Fruit fly (Drosophila melanogaster) whole organism, embryonic: ENCODE results near the gene Spx.
A peak's percentile ranks its signal among the peaks of the same experiment; 100 is the strongest.

Experiments
- Aef1 ChIP-seq: fragments of 200-800 bp; sonication (Bioruptor generic); IDR thresholded peaks from 3 replicates; pipeline ENCODE4 v1.3.6; 2022; ENCODE audit warnings: missing biosample characterization, missing genetic modification characterization
- Asciz ChIP-seq: fragments of 200-800 bp; sonication (Bioruptor generic); optimal IDR thresholded peaks from 2 replicates; lab custom pipeline; 2017; ENCODE audit warnings: missing biosample characterization, mild to moderate bottlenecking, missing genetic modification characterization, missing genetic modification reagents
- Atf-2 ChIP-seq: fragments of 200-800 bp; sonication (Bioruptor generic); optimal IDR thresholded peaks from 2 replicates; lab custom pipeline; 2016; ENCODE audit warnings: missing biosample characterization, missing genetic modification characterization
- Bgb ChIP-seq: fragments of 200-800 bp; sonication (Bioruptor generic); IDR thresholded peaks from 2 replicates; pipeline ENCODE4 v1.3.6; 2022; ENCODE audit warnings: missing biosample characterization, missing genetic modification characterization; ENCODE audit not compliant: partially characterized antibody
- CG10274 ChIP-seq: fragments of 200-800 bp; sonication (Bioruptor generic); optimal IDR thresholded peaks from 3 replicates; lab custom pipeline; 2017; ENCODE audit warnings: missing biosample characterization, mild to moderate bottlenecking, missing genetic modification characterization
- CG10959 ChIP-seq: fragments of 200-800 bp; sonication (Bioruptor generic); IDR thresholded peaks from 2 replicates; pipeline ENCODE4 v1.3.6; 2022; ENCODE audit warnings: missing biosample characterization, missing genetic modification characterization
- CG11456 ChIP-seq: fragments of 200-800 bp; sonication (Bioruptor generic); IDR thresholded peaks from 3 replicates; pipeline ENCODE4 v1.3.6; 2022; ENCODE audit warnings: missing biosample characterization, missing genetic modification characterization
- CG11560 ChIP-seq: fragments of 200-800 bp; sonication (Bioruptor generic); IDR thresholded peaks from 3 replicates; pipeline ENCODE4 v1.3.6; 2022; ENCODE audit warnings: missing biosample characterization, missing genetic modification characterization
- CG13123 ChIP-seq: fragments of 200-800 bp; sonication (Bioruptor generic); optimal IDR thresholded peaks from 2 replicates; lab custom pipeline; 2016; ENCODE audit warnings: missing biosample characterization, missing genetic modification characterization
- CG13775 ChIP-seq: fragments of 200-800 bp; sonication (Bioruptor generic); optimal IDR thresholded peaks from 3 replicates; lab custom pipeline; 2017; ENCODE audit warnings: missing biosample characterization, mild to moderate bottlenecking, missing genetic modification characterization
- CG14710 ChIP-seq: fragments of 200-800 bp; sonication (Bioruptor generic); optimal IDR thresholded peaks from 3 replicates; lab custom pipeline; 2019; ENCODE audit warnings: missing biosample characterization, mild to moderate bottlenecking, missing genetic modification characterization, moderate library complexity
- CG14965 ChIP-seq: fragments of 200-800 bp; sonication (Bioruptor generic); optimal IDR thresholded peaks from 2 replicates; lab custom pipeline; 2016; ENCODE audit warnings: missing biosample characterization, missing genetic modification characterization, borderline replicate concordance
- CG18599 ChIP-seq: fragments of 200-800 bp; sonication (Bioruptor generic); optimal IDR thresholded peaks from 3 replicates; lab custom pipeline; 2017; ENCODE audit warnings: missing biosample characterization, missing genetic modification characterization, mild to moderate bottlenecking, moderate library complexity, missing genetic modification reagents
- CG2889 ChIP-seq: fragments of 200-800 bp; sonication (Bioruptor generic); IDR thresholded peaks from 3 replicates; pipeline ENCODE4 v1.3.6; 2022; ENCODE audit warnings: missing biosample characterization, missing genetic modification characterization
- CG4282 ChIP-seq: fragments of 200-800 bp; sonication (Bioruptor generic); optimal IDR thresholded peaks from 2 replicates; lab custom pipeline; 2016; ENCODE audit warnings: missing biosample characterization, missing genetic modification characterization
- CG6813 ChIP-seq: fragments of 200-800 bp; sonication (Bioruptor generic); optimal IDR thresholded peaks from 2 replicates; lab custom pipeline; 2017; ENCODE audit warnings: missing biosample characterization, missing genetic modification characterization, mild to moderate bottlenecking, moderate library complexity, missing genetic modification reagents
- CG8944 ChIP-seq: fragments of 200-800 bp; sonication (Bioruptor generic); optimal IDR thresholded peaks from 3 replicates; lab custom pipeline; 2016; ENCODE audit warnings: missing biosample characterization, missing genetic modification characterization
- CHES-1-like ChIP-seq: fragments of 200-800 bp; sonication (Bioruptor generic); optimal IDR thresholded peaks from 2 replicates; lab custom pipeline; 2016; ENCODE audit warnings: missing biosample characterization, missing genetic modification characterization
- Camta ChIP-seq: fragments of 200-800 bp; sonication (Bioruptor generic); optimal IDR thresholded peaks from 2 replicates; lab custom pipeline; 2016; ENCODE audit warnings: missing biosample characterization, missing genetic modification characterization
- Elba2 ChIP-seq: fragments of 200-800 bp; sonication (Bioruptor generic); optimal IDR thresholded peaks from 3 replicates; lab custom pipeline; 2016; ENCODE audit warnings: missing biosample characterization, missing genetic modification characterization
- Fer2 ChIP-seq: fragments of 200-800 bp; sonication (Bioruptor generic); optimal IDR thresholded peaks from 2 replicates; lab custom pipeline; 2018; ENCODE audit warnings: missing biosample characterization, mild to moderate bottlenecking, missing genetic modification characterization, moderate library complexity
- Fer3 ChIP-seq: fragments of 200-800 bp; sonication (Bioruptor generic); optimal IDR thresholded peaks from 2 replicates; lab custom pipeline; 2018; ENCODE audit warnings: missing biosample characterization, mild to moderate bottlenecking, missing genetic modification characterization, moderate library complexity
- H2.0 ChIP-seq: fragments of 200-800 bp; sonication (Bioruptor generic); IDR thresholded peaks from 2 replicates; pipeline ENCODE4 v1.3.6; 2022; ENCODE audit warnings: missing biosample characterization, missing genetic modification characterization
- Hand ChIP-seq: fragments of 200-800 bp; sonication (Bioruptor generic); optimal IDR thresholded peaks from 2 replicates; lab custom pipeline; 2017; ENCODE audit warnings: mild to moderate bottlenecking, missing biosample characterization, missing genetic modification reagents, missing genetic modification characterization
- HmgZ ChIP-seq: fragments of 200-800 bp; sonication (Bioruptor generic); optimal IDR thresholded peaks from 2 replicates; lab custom pipeline; 2018; ENCODE audit warnings: missing biosample characterization, mild to moderate bottlenecking, missing genetic modification characterization
- Hr3 ChIP-seq: fragments of 200-800 bp; sonication (Bioruptor generic); optimal IDR thresholded peaks from 3 replicates; lab custom pipeline; 2016; ENCODE audit warnings: missing biosample characterization, missing genetic modification characterization
- Lim3 ChIP-seq: fragments of 200-800 bp; sonication (Bioruptor generic); IDR thresholded peaks from 2 replicates; pipeline ENCODE4 v1.3.6; 2022; ENCODE audit warnings: missing biosample characterization, missing genetic modification characterization
- Optix ChIP-seq: fragments of 200-800 bp; sonication (Bioruptor generic); IDR thresholded peaks from 3 replicates; pipeline ENCODE4 v1.3.6; 2022; ENCODE audit warnings: missing biosample characterization, missing genetic modification characterization
- Ptx1 ChIP-seq: fragments of 200-800 bp; sonication (Bioruptor generic); IDR thresholded peaks from 2 replicates; pipeline ENCODE4 v1.3.6; 2022; ENCODE audit warnings: missing biosample characterization, missing genetic modification characterization
- Scr ChIP-seq: fragments of 200-800 bp; sonication (Bioruptor generic); IDR thresholded peaks from 2 replicates; pipeline ENCODE4 v1.3.6; 2022; ENCODE audit warnings: missing biosample characterization, missing genetic modification characterization; ENCODE audit not compliant: partially characterized antibody
- Trl ChIP-seq, 3 experiments: fragments of >200 bp in 2 of 3; fragments of 200-800 bp in 1 of 3; sonication (Bioruptor generic) in 1 of 3; optimal IDR thresholded peaks; 2 replicates in 1 of 3; 3 replicates in 2 of 3; lab custom pipeline; 2016 to 2017; ENCODE audit warnings: missing biosample characterization in 1 of 3, missing genetic modification characterization in 1 of 3
- Vsx1 ChIP-seq: fragments of 200-800 bp; sonication (Bioruptor generic); optimal IDR thresholded peaks from 2 replicates; lab custom pipeline; 2017; ENCODE audit warnings: missing biosample characterization, mild to moderate bottlenecking, missing genetic modification characterization, missing genetic modification reagents
- YL-1 ChIP-seq: fragments of 200-800 bp; sonication (Bioruptor generic); optimal IDR thresholded peaks from 3 replicates; lab custom pipeline; 2017; ENCODE audit warnings: missing biosample characterization, mild to moderate bottlenecking, missing genetic modification characterization
- ac ChIP-seq: fragments of 200-800 bp; sonication (Bioruptor generic); optimal IDR thresholded peaks from 3 replicates; lab custom pipeline; 2017; ENCODE audit warnings: missing biosample characterization, mild to moderate bottlenecking, missing genetic modification characterization
- amos ChIP-seq: fragments of 200-800 bp; sonication (Bioruptor generic); IDR thresholded peaks from 2 replicates; pipeline ENCODE4 v1.3.6; 2022; ENCODE audit warnings: missing biosample characterization, missing genetic modification characterization; ENCODE audit not compliant: partially characterized antibody
- cas ChIP-seq: fragments of 200-800 bp; sonication (Bioruptor generic); IDR thresholded peaks from 2 replicates; pipeline ENCODE4 v1.3.6; 2022; ENCODE audit warnings: missing biosample characterization, missing genetic modification characterization
- cato ChIP-seq: fragments of 200-800 bp; sonication (Bioruptor generic); optimal IDR thresholded peaks from 2 replicates; lab custom pipeline; 2016; ENCODE audit warnings: missing biosample characterization, missing genetic modification characterization, borderline replicate concordance
- dmrt11E ChIP-seq: fragments of 200-800 bp; sonication (Bioruptor generic); optimal IDR thresholded peaks from 3 replicates; lab custom pipeline; 2018; ENCODE audit warnings: missing biosample characterization, mild to moderate bottlenecking, missing genetic modification characterization, moderate library complexity
- eyg ChIP-seq: fragments of 200-800 bp; sonication (Bioruptor generic); optimal IDR thresholded peaks from 3 replicates; lab custom pipeline; 2016; ENCODE audit warnings: missing biosample characterization, missing genetic modification characterization
- gt ChIP-seq: fragments of 200-800 bp; sonication (Bioruptor generic); IDR thresholded peaks from 2 replicates; pipeline ENCODE4 v1.3.6; 2022; ENCODE audit warnings: missing biosample characterization, missing genetic modification characterization
- ham ChIP-seq: fragments of 200-800 bp; sonication (Bioruptor generic); IDR thresholded peaks from 2 replicates; pipeline ENCODE4 v1.3.6; 2022; ENCODE audit warnings: missing biosample characterization, missing genetic modification characterization
- hbn ChIP-seq: fragments of 200-800 bp; sonication (Bioruptor generic); IDR thresholded peaks from 2 replicates; pipeline ENCODE4 v1.3.6; 2022; ENCODE audit warnings: missing biosample characterization, missing genetic modification characterization; ENCODE audit not compliant: partially characterized antibody
- klu ChIP-seq: fragments of 200-800 bp; sonication (Bioruptor generic); IDR thresholded peaks from 2 replicates; pipeline ENCODE4 v1.3.6; 2022; ENCODE audit warnings: missing biosample characterization, missing genetic modification characterization
- knrl ChIP-seq: fragments of 200-800 bp; sonication (Bioruptor generic); IDR thresholded peaks from 3 replicates; pipeline ENCODE4 v1.3.6; 2022; ENCODE audit warnings: missing biosample characterization, missing genetic modification characterization; ENCODE audit not compliant: partially characterized antibody
- nau ChIP-seq: fragments of 200-800 bp; sonication (Bioruptor generic); optimal IDR thresholded peaks from 3 replicates; lab custom pipeline; 2017; ENCODE audit warnings: missing biosample characterization, mild to moderate bottlenecking, missing genetic modification characterization, missing genetic modification reagents
- pfk ChIP-seq: fragments of 200-800 bp; sonication (Bioruptor generic); optimal IDR thresholded peaks from 2 replicates; lab custom pipeline; 2018; ENCODE audit warnings: missing biosample characterization, mild to moderate bottlenecking, missing genetic modification characterization, moderate library complexity
- sima ChIP-seq: fragments of 200-800 bp; sonication (Bioruptor generic); optimal IDR thresholded peaks from 2 replicates; lab custom pipeline; 2016; ENCODE audit warnings: missing biosample characterization, missing genetic modification characterization
- slp2 ChIP-seq: fragments of 200-800 bp; sonication (Bioruptor generic); optimal IDR thresholded peaks from 2 replicates; lab custom pipeline; 2016; ENCODE audit warnings: missing biosample characterization, missing genetic modification characterization
- tio ChIP-seq: fragments of 200-800 bp; sonication (Bioruptor generic); optimal IDR thresholded peaks from 2 replicates; lab custom pipeline; 2017; ENCODE audit warnings: missing biosample characterization, missing genetic modification characterization, inconsistent platforms

The Spx gene

dm6 chrX:6295129-6295539 is 39.5 kb downstream of the Spx start, which contains the start of the genes CG15891 and CG3815 (continued):
- TF ChIP-seq tio (GFP tag; lab: Kevin White, UChicago), result no peak
- TF ChIP-seq Scr (GFP tag; lab: Robert Waterston, UW), result peak; percentile 55; the same call in 1 of the 2 replicates
- TF ChIP-seq CHES-1-like (GFP tag; lab: Kevin White, UChicago), result peak; percentile 51
- peak; percentile 16 for TF ChIP-seq slp2 (GFP tag; lab: Kevin White, UChicago)
- no peak for TF ChIP-seq Lim3 (GFP tag; lab: Robert Waterston, UW)
- TF ChIP-seq H2.0 (GFP tag; lab: Robert Waterston, UW), result no peak
- TF ChIP-seq Asciz, result no peak
- no peak for TF ChIP-seq cas (GFP tag; lab: Robert Waterston, UW)
- no peak for TF ChIP-seq Atf-2 (GFP tag; lab: Kevin White, UChicago)
- peak; percentile 48 for TF ChIP-seq Fer3 (tag; lab: Kevin White, UChicago)
- peak; percentile 54 for TF ChIP-seq amos (GFP tag; lab: Robert Waterston, UW)
- TF ChIP-seq Vsx1 (GFP tag; lab: Kevin White, UChicago), result no peak
- TF ChIP-seq gt (GFP tag; lab: Robert Waterston, UW), result 0 out of 2 replicates have a peak, but pooled peaks have one; percentile 13
- peak; percentile 13 for TF ChIP-seq eyg (GFP tag; lab: Kevin White, UChicago)
- TF ChIP-seq Ptx1 (GFP tag; lab: Robert Waterston, UW), result peak; percentile 72
- no peak for TF ChIP-seq ac (GFP tag; lab: Kevin White, UChicago)
- TF ChIP-seq pfk (GFP tag; lab: Kevin White, UChicago), result no peak
- TF ChIP-seq nau (GFP tag; lab: Kevin White, UChicago), result no peak
- TF ChIP-seq Fer2 (tag; lab: Kevin White, UChicago), result peak; percentile 41
- TF ChIP-seq Optix (GFP tag; lab: Robert Waterston, UW), result no peak
- TF ChIP-seq Hand (GFP tag; lab: Kevin White, UChicago), result no peak
- TF ChIP-seq CG10274 (GFP tag; lab: Kevin White, UChicago), result no peak
- TF ChIP-seq CG11456 (GFP tag; lab: Robert Waterston, UW), result peak; percentile 39; the same call in 1 of the 3 replicates
- peak; percentile 67 for TF ChIP-seq CG13775 (GFP tag; lab: Kevin White, UChicago)
- TF ChIP-seq Bgb (GFP tag; lab: Robert Waterston, UW), result peak; percentile 23; the same call in 1 of the 2 replicates
- no peak for TF ChIP-seq sima (GFP tag; lab: Kevin White, UChicago)
- TF ChIP-seq CG10959 (GFP tag; lab: Robert Waterston, UW), result no peak
- no peak for TF ChIP-seq Trl (optimal IDR thresholded peaks at IDR 0.05; lab: Kevin White, UChicago)
- TF ChIP-seq Trl (GFP tag; optimal IDR thresholded peaks at IDR 0.05; lab: Kevin White, UChicago), result peak; percentile 49
- peak; percentile 66 for TF ChIP-seq CG14710
- peak; percentile 23 for TF ChIP-seq CG8944 (GFP tag; lab: Kevin White, UChicago)
- peak; percentile 33 for TF ChIP-seq Camta
- TF ChIP-seq CG2889 (GFP tag; lab: Robert Waterston, UW), result no peak
- TF ChIP-seq HmgZ (tag; lab: Kevin White, UChicago), result peak; percentile 84
- TF ChIP-seq CG18599 (GFP tag; lab: Kevin White, UChicago), result no peak
- TF ChIP-seq klu, result 0 out of 2 replicates have a peak, but pooled peaks have one; percentile 40
- no peak for TF ChIP-seq CG4282 (GFP tag; lab: Kevin White, UChicago)
- no peak for TF ChIP-seq CG11560
- TF ChIP-seq CG6813 (GFP tag; lab: Kevin White, UChicago), result no peak
- peak; percentile 51 for TF ChIP-seq Hr3 (GFP tag; lab: Kevin White, UChicago)
- peak; percentile 34 for TF ChIP-seq dmrt11E (tag; lab: Kevin White, UChicago)
- no peak; the same call in 1 of the 2 replicates for TF ChIP-seq hbn (GFP tag; lab: Robert Waterston, UW)
- no peak for TF ChIP-seq Elba2 (GFP tag; lab: Kevin White, UChicago)
- no peak for TF ChIP-seq cato (GFP tag; lab: Kevin White, UChicago)
- TF ChIP-seq knrl (GFP tag; lab: Robert Waterston, UW), result peak; percentile 59; the same call in 2 of the 3 replicates
- TF ChIP-seq YL-1 (GFP tag; lab: Kevin White, UChicago), result peak; percentile 60
- no peak for TF ChIP-seq CG14965 (GFP tag; lab: Kevin White, UChicago)
- TF ChIP-seq Aef1 (GFP tag; lab: Robert Waterston, UW), result peak; percentile 54; the same call in 2 of the 3 replicates
- TF ChIP-seq CG13123 (GFP tag; lab: Kevin White, UChicago), result no peak
- TF ChIP-seq ham (GFP tag; lab: Robert Waterston, UW), result 0 out of 2 replicates have a peak, but pooled peaks have one; percentile 8
